Worm (Caenorhabditis elegans) whole organism, early embryonic: ENCODE measurements around the gene dhhc-13.

ENCODE experiments used
- B0310.2 ChIP-seq: sonication (generic microtip); optimal IDR thresholded peaks from 2 replicates; lab custom pipeline; 2016; ENCODE audit warnings: mild to moderate bottlenecking, missing genetic modification characterization, missing compliant biosample characterization
- F13C5.2 ChIP-seq: sonication (generic microtip); optimal IDR thresholded peaks from 2 replicates; lab custom pipeline; 2017; ENCODE audit warnings: mild to moderate bottlenecking, missing genetic modification characterization, inconsistent platforms, missing compliant biosample characterization
- aly-1 ChIP-seq: sonication (generic microtip); optimal IDR thresholded peaks from 2 replicates; lab custom pipeline; 2016; ENCODE audit warnings: missing genetic modification characterization, missing compliant biosample characterization
- ama-1 ChIP-seq: fragments of 150-350 bp; optimal IDR thresholded peaks from 2 replicates; lab custom pipeline; 2014
- ceh-13 ChIP-seq: fragments of 200-800 bp; sonication (Bioruptor generic); optimal IDR thresholded peaks from 2 replicates; lab custom pipeline; 2018; ENCODE audit warnings: mild to moderate bottlenecking, missing genetic modification characterization, missing compliant biosample characterization
- ceh-36 ChIP-seq: sonication (generic microtip); optimal IDR thresholded peaks from 2 replicates; lab custom pipeline; 2016; ENCODE audit warnings: missing genetic modification characterization, inconsistent platforms, missing compliant biosample characterization
- ets-7 ChIP-seq: sonication (generic microtip); optimal IDR thresholded peaks from 2 replicates; lab custom pipeline; 2016; ENCODE audit warnings: missing genotype, missing genetic modification characterization, missing compliant biosample characterization
- flt-1 ChIP-seq: fragments of 200-800 bp; sonication (Bioruptor generic); IDR thresholded peaks from 2 replicates; pipeline ENCODE4 v1.3.6; 2022; ENCODE audit warnings: missing genetic modification characterization, missing compliant biosample characterization
- hmbx-1 ChIP-seq: sonication (generic microtip); optimal IDR thresholded peaks from 2 replicates; lab custom pipeline; 2016; ENCODE audit warnings: mild to moderate bottlenecking, missing genetic modification characterization, missing compliant biosample characterization
- hmg-4 ChIP-seq: fragments of 200-800 bp; sonication (Bioruptor generic); optimal IDR thresholded peaks from 2 replicates; lab custom pipeline; 2018; ENCODE audit warnings: mild to moderate bottlenecking, missing genetic modification characterization, missing compliant biosample characterization
- hnd-1 ChIP-seq: sonication (generic microtip); optimal IDR thresholded peaks from 2 replicates; lab custom pipeline; 2016; ENCODE audit warnings: missing genetic modification characterization, missing compliant biosample characterization
- pes-1 ChIP-seq: fragments of 200-800 bp; sonication (Bioruptor generic); IDR thresholded peaks from 2 replicates; pipeline ENCODE4 v1.3.6; 2022; ENCODE audit warnings: missing genetic modification reagents, missing genetic modification characterization, missing compliant biosample characterization
- scrt-1 ChIP-seq: fragments of 200-800 bp; sonication (Bioruptor generic); IDR thresholded peaks from 2 replicates; pipeline ENCODE4 v1.3.6; 2022; ENCODE audit warnings: missing genetic modification characterization, missing compliant biosample characterization
- sea-1 ChIP-seq: fragments of 200-800 bp; sonication (Bioruptor generic); conservative IDR thresholded peaks from 2 replicates; pipeline ENCODE4 v1.3.6; 2022; ENCODE audit warnings: missing genetic modification characterization, missing compliant biosample characterization
- tbx-11 ChIP-seq: fragments of 200-800 bp; sonication (Bioruptor generic); IDR thresholded peaks from 2 replicates; pipeline ENCODE4 v1.3.6; 2022; ENCODE audit warnings: missing genetic modification characterization, missing compliant biosample characterization
- tbx-37 ChIP-seq: fragments of 200-800 bp; sonication (Bioruptor generic); conservative IDR thresholded peaks from 2 replicates; pipeline ENCODE4 v1.3.6; 2022; ENCODE audit warnings: missing genetic modification reagents, missing genetic modification characterization, missing compliant biosample characterization
- tra-4 ChIP-seq: sonication (generic microtip); optimal IDR thresholded peaks from 2 replicates; lab custom pipeline; 2017; ENCODE audit warnings: missing genetic modification characterization, missing compliant biosample characterization

dhhc-13 gene

ce11 chrIV:5962219-5962945 is 45.3 kb downstream of the dhhc-13 start, which contains the start of gene K02B2.6:
TSS of gene K02B2.6 (minus strand) at chrIV:5962269.
- TF ChIP-seq ceh-13: no peak
- TF ChIP-seq hmg-4 (GFP tag; lab: Kevin White, UChicago): no peak
- TF ChIP-seq scrt-1 (GFP tag; lab: Robert Waterston, UW): no peak
- no peak for TF ChIP-seq ceh-36
- TF ChIP-seq hnd-1 (tag; lab: Kevin White, UChicago): no peak
- TF ChIP-seq pes-1 (GFP tag; lab: Robert Waterston, UW): no peak
- no peak for TF ChIP-seq flt-1
- TF ChIP-seq F13C5.2: no peak
- no peak for TF ChIP-seq hmbx-1 (tag; lab: Kevin White, UChicago)
- no peak for TF ChIP-seq tbx-37 (GFP tag; lab: Robert Waterston, UW)
- TF ChIP-seq tbx-11 (GFP tag; lab: Robert Waterston, UW): no peak

- peak; percentile 21 for TF ChIP-seq hmg-4 (GFP tag; lab: Kevin White, UChicago)
- no peak for TF ChIP-seq scrt-1 (GFP tag; lab: Robert Waterston, UW)
Observed at ce11 chrIV:5964286-5964685, 47.2 kb downstream of the dhhc-13 start.

- TF ChIP-seq flt-1 (peak; percentile 89), tbx-11 (GFP tag; lab: Robert Waterston, UW) (peak; percentile 94), tra-4 (tag; lab: Kevin White, UChicago) (peak; percentile 80), scrt-1 (GFP tag; lab: Robert Waterston, UW) (peak; percentile 89), pes-1 (GFP tag; lab: Robert Waterston, UW) (peak; percentile 92), ama-1 (lab: Kevin White, UChicago) (no peak), ceh-36 (peak; percentile 93), tbx-37 (GFP tag; lab: Robert Waterston, UW) (peak; percentile 85), F13C5.2 (peak; percentile 89), hmg-4 (GFP tag; lab: Kevin White, UChicago) (peak; percentile 94), B0310.2 (tag; lab: Kevin White, UChicago) (peak; percentile 79), aly-1 (peak; percentile 88), ets-7 (tag; lab: Kevin White, UChicago) (peak; percentile 82), ceh-13 (peak; percentile 83), sea-1 (GFP tag; lab: Robert Waterston, UW) (peak; percentile 86), hnd-1 (tag; lab: Kevin White, UChicago) (peak; percentile 83), hmbx-1 (tag; lab: Kevin White, UChicago) (peak; percentile 70)
Observed at ce11 chrIV:5967035-5967499, 49.9 kb downstream of the dhhc-13 start.

- no peak for TF ChIP-seq hmbx-1 (tag; lab: Kevin White, UChicago)
- peak; percentile 52; the same call in 1 of the 2 replicates for TF ChIP-seq sea-1 (GFP tag; lab: Robert Waterston, UW)
Observed at ce11 chrIV:5970526-5970925, 53.4 kb downstream of the dhhc-13 start.
